Worm (Caenorhabditis elegans) whole organism, L4/young adult: ENCODE measurements around the gene lips-13.

Experiments used
- W03F9.2 ChIP-seq: fragments of 150-350 bp; optimal IDR thresholded peaks from 2 replicates; lab custom pipeline; 2014; ENCODE audit warnings: missing biosample characterization, missing genetic modification characterization
- dao-5 ChIP-seq: sonication (generic microtip); optimal IDR thresholded peaks from 2 replicates; lab custom pipeline; 2016; ENCODE audit warnings: missing genotype, missing genetic modification characterization, moderate library complexity, missing compliant biosample characterization
- him-1 ChIP-seq: sonication (generic microtip); optimal IDR thresholded peaks from 2 replicates; lab custom pipeline; 2016; ENCODE audit warnings: missing genotype, missing genetic modification reagents, missing genetic modification characterization, missing compliant biosample characterization

- TF ChIP-seq him-1 = no peak
- TF ChIP-seq dao-5 = no peak
- TF ChIP-seq W03F9.2 (tag; lab: Kevin White, UChicago) = no peak
Measured at ce11 chrII:1102209-1102608, 15.6 kb downstream of the lips-13 start.
